Worm (Caenorhabditis elegans) whole organism, midembryonic: ENCODE results near the gene set-31.

ENCODE experiments used
- T22C8.4 ChIP-seq: fragments of 200-800 bp; sonication (Bioruptor generic); IDR thresholded peaks from 2 replicates; pipeline ENCODE4 v1.3.6; 2022; ENCODE audit warnings: missing genetic modification characterization, missing compliant biosample characterization
- cog-1 ChIP-seq: sonication (generic microtip); optimal IDR thresholded peaks from 2 replicates; lab custom pipeline; 2016; ENCODE audit warnings: missing genetic modification characterization, missing compliant biosample characterization
- flt-1 ChIP-seq: fragments of 200-800 bp; sonication (Bioruptor generic); IDR thresholded peaks from 2 replicates; pipeline ENCODE4 v1.3.6; 2022; ENCODE audit warnings: missing genetic modification characterization, missing compliant biosample characterization
- klf-2 ChIP-seq: fragments of 200-800 bp; sonication (Bioruptor generic); conservative IDR thresholded peaks from 2 replicates; pipeline ENCODE4 v1.3.6; 2022; ENCODE audit warnings: missing genetic modification reagents, missing genetic modification characterization, missing compliant biosample characterization
- med-1 ChIP-seq: sonication (generic microtip); optimal IDR thresholded peaks from 2 replicates; lab custom pipeline; 2017; ENCODE audit warnings: missing genetic modification characterization, mild to moderate bottlenecking, missing compliant biosample characterization, antibody characterized with exemption, missing genetic modification reagents; ENCODE audit not compliant: insufficient read depth
- ref-1 ChIP-seq: fragments of 200-800 bp; sonication (Bioruptor generic); conservative IDR thresholded peaks from 2 replicates; pipeline ENCODE4 v1.3.6; 2022; ENCODE audit warnings: missing genetic modification reagents, missing genetic modification characterization, missing compliant biosample characterization
- tab-1 ChIP-seq: fragments of 200-800 bp; sonication (Bioruptor generic); IDR thresholded peaks from 2 replicates; pipeline ENCODE4 v1.3.6; 2022; ENCODE audit warnings: missing genetic modification characterization, missing compliant biosample characterization
- ztf-23 ChIP-seq: fragments of 200-800 bp; sonication (Bioruptor generic); IDR thresholded peaks from 2 replicates; pipeline ENCODE4 v1.3.6; 2022; ENCODE audit warnings: missing genetic modification reagents, missing genetic modification characterization, missing compliant biosample characterization
- ztf-29 ChIP-seq: fragments of 200-800 bp; sonication (Bioruptor generic); IDR thresholded peaks from 2 replicates; pipeline ENCODE4 v1.3.6; 2022; ENCODE audit warnings: missing genetic modification reagents, missing genetic modification characterization, missing compliant biosample characterization

DNA sequence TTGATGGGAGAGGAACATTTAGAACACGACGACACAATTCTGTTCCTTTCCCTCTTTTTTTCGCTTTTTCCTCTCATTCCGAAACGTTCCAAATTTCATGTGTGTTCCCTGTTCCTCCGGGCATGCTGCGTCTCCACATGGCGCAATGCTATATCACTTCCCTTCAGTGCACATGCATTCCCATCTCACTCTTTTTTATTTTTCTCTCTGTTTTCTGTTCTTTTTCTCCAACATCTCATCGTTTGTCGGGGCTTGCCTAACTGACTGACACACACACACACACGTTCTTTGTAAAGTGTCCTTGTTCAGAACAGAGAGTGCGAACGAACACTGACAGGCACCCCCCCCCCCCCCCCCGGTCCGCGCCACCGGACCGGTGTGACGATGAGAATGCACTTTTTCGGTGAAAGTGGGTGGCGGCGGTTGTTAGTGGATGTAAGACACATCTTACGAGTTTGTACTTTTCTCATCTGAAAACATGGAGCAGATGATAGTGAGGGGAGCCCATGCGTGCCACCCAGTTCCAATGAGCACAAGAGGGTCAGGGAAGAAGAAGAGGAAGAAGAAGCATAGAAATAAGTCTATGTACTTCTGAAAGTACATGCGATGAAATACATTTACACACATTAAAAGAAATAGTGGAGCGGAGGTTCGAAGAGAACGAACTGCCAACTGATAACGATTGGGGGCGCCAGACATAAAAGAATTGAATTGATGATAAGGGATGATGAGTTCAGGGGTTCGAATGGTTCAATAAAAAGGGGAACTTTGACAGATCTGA, 49.2 kb upstream of the set-31 start:
- TF ChIP-seq ref-1 (GFP tag; lab: Robert Waterston, UW) (no peak), cog-1 (tag; lab: Kevin White, UChicago) (no peak), flt-1 (GFP tag; lab: Robert Waterston, UW) (no peak), ztf-23 (no peak), klf-2 (GFP tag; lab: Robert Waterston, UW) (no peak), med-1 (GFP tag; lab: Kevin White, UChicago) (no peak), ztf-29 (GFP tag; lab: Robert Waterston, UW) (no peak), tab-1 (GFP tag; lab: Robert Waterston, UW) (no peak), T22C8.4 (GFP tag; lab: Robert Waterston, UW) (no peak)
